Fruit fly (Drosophila melanogaster) Kc167 (cell line): ENCODE measurements around the gene Vago.
A peak's percentile ranks its signal among the peaks of the same experiment; 100 is the strongest.

Experiments used
- Myc ChIP-seq: fragments of >200 bp; optimal IDR thresholded peaks from 2 replicates; lab custom pipeline; 2017; ENCODE audit warnings: missing external identifiers
- Sin3A ChIP-seq: fragments of >200 bp; optimal IDR thresholded peaks from 2 replicates; lab custom pipeline; 2018; ENCODE audit warnings: missing external identifiers
- h ChIP-seq: fragments of >200 bp; optimal IDR thresholded peaks from 3 replicates; lab custom pipeline; 2018; ENCODE audit warnings: missing external identifiers
- insv ChIP-seq: fragments of >200 bp; optimal IDR thresholded peaks from 3 replicates; lab custom pipeline; 2018; ENCODE audit warnings: missing external identifiers
- psq ChIP-seq: fragments of >200 bp; optimal IDR thresholded peaks from 2 replicates; lab custom pipeline; 2017; ENCODE audit warnings: missing external identifiers
- ttk ChIP-seq: sonication (Bioruptor generic); optimal IDR thresholded peaks from 2 replicates; lab custom pipeline; 2017; ENCODE audit warnings: missing external identifiers

Gene Vago

DNA sequence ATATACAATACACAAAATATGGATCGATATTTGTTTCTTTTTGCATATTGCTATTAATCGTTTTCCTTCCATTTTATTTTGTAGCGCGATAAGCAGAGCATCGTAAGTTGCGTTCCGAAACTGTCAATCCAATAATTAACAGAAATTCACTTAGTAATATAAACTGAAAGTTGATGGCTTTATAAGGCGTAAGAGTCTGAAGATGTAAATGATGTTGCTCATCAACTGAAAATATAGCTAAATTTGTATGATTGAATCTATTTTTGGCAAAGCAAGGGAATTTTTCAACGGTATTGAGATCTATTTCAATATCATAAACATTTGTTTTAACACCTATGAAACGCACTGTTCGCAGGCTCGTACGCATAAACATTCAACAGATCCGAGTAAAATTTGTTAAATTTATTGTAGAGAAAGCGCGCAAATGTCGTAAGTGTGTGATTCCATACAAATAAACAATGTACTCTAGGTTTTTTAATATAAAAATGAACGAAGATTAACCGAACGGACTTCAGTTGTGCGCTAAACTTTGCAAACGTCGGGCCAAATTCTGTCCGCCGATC is at the start of gene Vago:
TSS of gene Vago (plus strand) at position 513 of the 563 bp plus-strand sequence.
- no peak for TF ChIP-seq ttk
- no peak for TF ChIP-seq psq
- no peak for TF ChIP-seq h (lab: Kevin White, UChicago)
- no peak for TF ChIP-seq Myc (lab: Kevin White, UChicago)

DNA sequence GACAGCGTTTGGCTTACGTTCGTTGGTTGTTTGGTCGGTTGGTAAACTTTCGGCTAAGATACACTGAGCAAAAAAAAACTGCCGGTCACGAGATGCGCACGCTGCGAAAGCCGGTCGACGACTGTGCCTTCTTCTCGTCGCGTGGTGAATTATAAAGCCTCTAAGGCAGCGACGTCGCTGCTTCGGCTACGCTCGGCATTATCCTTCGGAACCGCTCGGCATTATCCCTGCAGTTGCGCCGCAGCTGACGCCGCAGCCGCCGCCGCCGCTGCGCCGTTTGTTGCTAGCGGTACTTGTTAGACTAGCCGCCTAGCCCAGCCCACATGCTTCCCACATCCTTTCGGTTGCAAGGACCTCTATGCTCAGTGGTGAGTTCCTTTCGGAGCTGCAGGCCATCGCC is 49.3 kb upstream of the Vago start, which contains the start of gene vex:
TSS of gene vex (minus strand) at position 114 of the 400 bp plus-strand sequence.
- TF ChIP-seq h (lab: Kevin White, UChicago) (no peak), psq (no peak), Myc (lab: Kevin White, UChicago) (no peak), ttk (no peak), Sin3A (lab: Kevin White, UChicago) (no peak), insv (no peak)

DNA sequence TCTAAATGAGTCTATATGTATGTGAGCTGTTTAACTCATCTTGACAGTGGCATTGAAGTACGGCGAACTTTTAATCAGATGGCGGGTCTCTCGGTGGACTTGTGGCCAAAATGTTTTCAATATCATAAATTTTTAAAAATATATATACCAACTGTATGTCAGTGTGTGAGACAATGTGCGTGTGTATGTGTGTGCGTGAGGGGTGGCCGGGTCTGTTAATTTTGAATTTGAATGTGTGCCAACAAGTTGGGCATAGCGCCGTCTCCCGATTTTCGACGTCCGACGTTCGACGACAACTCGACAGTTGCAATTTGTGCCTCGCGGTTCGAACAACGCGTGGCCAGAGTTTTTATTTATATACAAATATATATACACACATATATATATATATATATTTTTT is 44.6 kb upstream of the Vago start, which contains the start of gene SmydA-4:
TSS of gene SmydA-4 (plus strand) at position 301 of the 400 bp plus-strand sequence.
- no peak for TF ChIP-seq Sin3A (lab: Kevin White, UChicago)
- TF ChIP-seq h (lab: Kevin White, UChicago), result no peak
- no peak for TF ChIP-seq ttk
- no peak for TF ChIP-seq Myc (lab: Kevin White, UChicago)
- no peak for TF ChIP-seq insv
- no peak for TF ChIP-seq psq

DNA sequence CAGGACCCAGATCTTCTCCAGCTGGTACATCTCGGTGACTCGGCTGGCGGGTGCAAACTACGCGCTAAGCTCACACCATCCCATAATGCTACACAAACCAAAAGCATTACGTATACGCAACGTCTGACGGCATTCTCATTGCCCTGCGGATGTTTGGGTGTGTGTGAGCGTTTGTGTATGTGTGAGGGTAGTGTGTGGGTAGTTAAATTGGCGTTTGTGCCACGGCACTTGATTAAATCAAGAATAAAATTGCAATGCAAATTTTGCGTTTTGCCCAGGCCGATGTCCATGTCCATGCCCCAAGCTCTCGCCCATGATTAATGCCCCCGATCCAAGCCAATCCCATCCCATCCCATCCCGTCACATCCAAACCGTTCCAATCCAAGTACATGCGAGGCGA is 35.6 kb upstream of the Vago start, which contains the start of gene CG1552:
TSS of gene CG1552 (minus strand) at position 101 of the 400 bp plus-strand sequence.
- TF ChIP-seq Myc (lab: Kevin White, UChicago), result no peak
- TF ChIP-seq ttk, result no peak
- TF ChIP-seq insv, result no peak
- no peak for TF ChIP-seq h (lab: Kevin White, UChicago)
- TF ChIP-seq Sin3A (lab: Kevin White, UChicago), result no peak
- no peak for TF ChIP-seq psq

DNA sequence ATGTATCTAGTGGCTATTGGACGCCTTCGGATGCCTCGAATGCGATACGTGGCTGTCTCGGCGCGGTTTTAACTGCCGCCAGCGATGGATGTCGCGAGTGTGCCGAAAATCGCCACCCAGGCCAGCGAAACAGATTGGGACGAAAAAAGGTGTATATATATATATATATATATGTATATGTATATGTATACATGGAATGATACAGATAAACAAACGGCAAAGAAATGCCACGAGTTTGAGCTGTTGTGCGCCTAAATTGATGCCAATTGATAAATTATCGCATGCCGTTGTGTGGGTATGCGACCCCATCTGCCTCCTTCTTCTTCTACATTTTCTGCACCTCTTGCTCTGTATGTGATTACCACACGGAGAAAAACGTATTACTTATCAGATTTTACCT is 29.6 kb upstream of the Vago start, which contains the start of gene CG1545:
TSS of gene CG1545 (minus strand) at position 101 of the 400 bp plus-strand sequence.
- TF ChIP-seq Myc (lab: Kevin White, UChicago) (no peak), ttk (no peak), insv (no peak), h (lab: Kevin White, UChicago) (no peak), psq (no peak)

DNA sequence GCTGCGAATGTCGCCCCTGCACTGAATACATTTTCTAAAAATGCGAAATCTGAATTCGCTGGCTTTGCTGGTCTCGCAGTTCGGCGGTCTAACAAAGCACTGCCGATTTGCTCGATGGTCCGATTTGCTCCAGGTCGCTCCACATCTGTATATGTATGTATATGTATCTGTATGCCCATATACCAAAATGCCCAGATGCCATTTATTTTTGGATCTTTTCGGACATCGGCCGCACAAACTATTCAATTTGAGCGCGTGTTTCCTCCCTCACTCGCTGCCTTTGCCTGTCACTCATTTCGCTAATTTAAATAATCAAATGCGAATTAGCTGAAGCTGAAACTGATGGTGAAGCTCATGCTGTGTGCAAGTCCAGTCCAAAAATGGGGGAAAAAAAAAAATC is 26.0 kb upstream of the Vago start, which contains the start of gene CG1537:
TSS of gene CG1537 (minus strand) at position 101 of the 400 bp plus-strand sequence.
- no peak for TF ChIP-seq Sin3A (lab: Kevin White, UChicago)

DNA sequence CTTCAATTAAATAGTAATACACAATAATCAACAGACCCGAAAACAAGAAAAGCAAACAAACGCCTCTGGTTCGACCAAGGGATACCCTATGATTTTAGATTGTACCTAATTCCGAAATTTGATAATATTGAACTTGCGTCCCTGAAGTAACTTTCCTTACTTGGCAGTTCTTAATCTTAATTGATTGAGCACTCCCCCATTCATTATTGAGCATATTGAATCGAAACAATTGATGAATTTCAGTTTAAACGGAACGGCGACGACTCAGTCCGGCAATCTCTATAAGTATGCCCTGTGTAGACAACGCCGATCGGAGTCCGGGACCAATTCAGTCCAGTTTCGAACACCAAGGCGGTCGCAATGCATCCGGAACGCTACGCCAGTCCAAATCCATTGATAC is 22.8 kb upstream of the Vago start, which contains the start of gene CG15203:
TSS of gene CG15203 (plus strand) at position 301 of the 400 bp plus-strand sequence.
- no peak for TF ChIP-seq h (lab: Kevin White, UChicago)
- TF ChIP-seq insv, result no peak
- TF ChIP-seq Myc (lab: Kevin White, UChicago), result no peak
- no peak for TF ChIP-seq Sin3A (lab: Kevin White, UChicago)
- TF ChIP-seq ttk, result no peak
- TF ChIP-seq psq, result no peak

DNA sequence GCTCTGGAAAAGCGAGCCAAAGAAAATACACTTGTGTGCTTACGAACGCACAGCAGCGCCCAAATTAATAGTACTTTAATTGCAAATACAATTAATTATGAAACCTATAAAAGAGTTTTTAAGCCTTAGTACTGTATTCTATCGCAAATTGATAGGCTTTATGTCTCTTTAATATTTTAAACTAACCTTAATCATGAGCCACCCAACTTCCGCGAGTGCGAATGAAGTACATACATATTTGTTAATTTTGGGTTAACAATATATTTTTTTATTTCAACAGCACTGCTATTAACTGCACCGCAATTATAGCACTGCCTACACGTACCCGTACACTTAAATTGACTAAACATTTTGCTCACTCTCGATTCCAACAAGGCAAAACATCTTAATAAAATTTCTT is 7.8 kb upstream of the Vago start:
- TF ChIP-seq psq (no peak), Sin3A (lab: Kevin White, UChicago) (no peak), insv (no peak), Myc (lab: Kevin White, UChicago) (no peak), ttk (no peak), h (lab: Kevin White, UChicago) (no peak)

DNA sequence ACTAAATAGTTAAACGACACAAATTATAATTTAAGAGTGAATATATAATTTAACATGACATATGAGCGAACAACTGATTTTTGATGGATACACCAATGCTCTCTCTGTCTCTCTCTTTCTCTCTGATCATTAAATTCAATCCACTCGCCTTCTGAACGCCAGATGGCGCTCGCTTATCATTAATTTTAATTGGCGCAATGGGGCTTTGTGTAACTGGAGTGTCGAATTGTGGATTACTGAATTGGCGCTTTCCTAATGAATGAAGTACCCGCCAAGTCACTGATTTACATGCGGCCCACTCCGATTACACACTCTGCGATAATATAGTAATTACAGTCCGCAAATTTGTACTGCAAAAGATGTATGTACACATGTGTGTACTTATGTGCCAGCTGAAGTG is 7.3 kb upstream of the Vago start:
- no peak for TF ChIP-seq insv
- no peak for TF ChIP-seq Myc (lab: Kevin White, UChicago)
- no peak for TF ChIP-seq psq
- TF ChIP-seq h (lab: Kevin White, UChicago), result peak; percentile 86

DNA sequence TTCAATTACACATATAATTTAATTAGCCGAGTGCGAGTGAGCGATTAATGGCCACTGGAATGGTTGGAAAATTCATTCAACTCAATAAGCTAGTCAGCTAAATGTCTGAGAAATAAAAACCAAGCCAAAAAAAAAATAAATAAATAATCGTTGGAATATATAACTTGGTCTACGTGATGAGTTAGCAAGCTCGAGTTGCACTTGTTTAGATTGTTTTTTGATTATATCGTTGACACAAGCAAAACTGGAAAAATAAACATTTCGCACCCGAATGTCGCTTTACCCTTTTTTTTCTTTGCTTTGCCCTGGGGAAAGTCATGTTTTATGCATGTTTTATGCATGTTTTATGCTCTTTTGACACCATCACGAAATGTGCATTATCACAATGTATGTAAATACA is 6.1 kb upstream of the Vago start:
- TF ChIP-seq h (lab: Kevin White, UChicago) (no peak), Sin3A (lab: Kevin White, UChicago) (no peak), Myc (lab: Kevin White, UChicago) (no peak), insv (no peak), ttk (no peak), psq (no peak)

DNA sequence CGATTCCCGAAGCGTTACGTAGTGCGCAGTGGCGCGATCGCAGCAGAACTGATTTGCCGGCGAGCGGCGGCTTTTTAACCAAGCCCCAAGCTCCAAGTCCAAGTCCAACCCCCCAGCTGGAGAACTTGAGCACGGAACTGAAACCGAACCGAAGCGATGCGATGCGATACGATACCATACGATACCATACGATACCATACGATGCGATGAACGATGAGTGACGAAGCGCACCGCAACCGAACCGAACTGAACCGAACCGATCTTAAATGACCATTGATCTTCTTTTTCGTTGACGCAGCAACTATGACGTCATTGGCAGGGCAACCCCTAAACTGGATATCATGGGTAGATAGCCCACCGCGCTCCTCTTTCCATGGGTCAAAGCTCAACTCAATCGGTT is 2.8 kb upstream of the Vago start, which contains the start of gene sev:
TSS of gene sev (minus strand) at position 50 of the 400 bp plus-strand sequence.
- TF ChIP-seq h (lab: Kevin White, UChicago) (no peak), psq (no peak), insv (no peak), Myc (lab: Kevin White, UChicago) (no peak), ttk (no peak), Sin3A (lab: Kevin White, UChicago) (no peak)

DNA sequence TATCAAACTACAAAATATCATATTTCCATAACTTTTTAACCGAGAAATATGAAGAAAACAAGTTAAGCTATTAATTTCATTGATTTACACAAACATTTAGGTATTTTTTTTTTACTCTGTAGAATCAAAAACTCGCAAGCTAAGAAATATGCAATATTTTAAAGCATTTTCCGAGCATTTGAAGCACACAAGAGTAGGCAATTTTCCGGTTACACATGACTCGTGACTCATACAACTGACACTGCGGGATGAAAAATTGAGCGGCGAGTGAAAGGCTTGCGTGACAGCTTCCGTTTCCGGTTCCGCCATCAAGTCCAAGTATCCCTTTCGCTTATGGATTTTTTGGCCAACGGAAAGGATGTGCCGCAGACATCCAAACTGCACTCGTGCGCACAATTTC is 1.7 kb upstream of the Vago start:
- TF ChIP-seq Sin3A (lab: Kevin White, UChicago) (no peak), psq (no peak), insv (no peak), h (lab: Kevin White, UChicago) (no peak), Myc (lab: Kevin White, UChicago) (no peak), ttk (no peak)

DNA sequence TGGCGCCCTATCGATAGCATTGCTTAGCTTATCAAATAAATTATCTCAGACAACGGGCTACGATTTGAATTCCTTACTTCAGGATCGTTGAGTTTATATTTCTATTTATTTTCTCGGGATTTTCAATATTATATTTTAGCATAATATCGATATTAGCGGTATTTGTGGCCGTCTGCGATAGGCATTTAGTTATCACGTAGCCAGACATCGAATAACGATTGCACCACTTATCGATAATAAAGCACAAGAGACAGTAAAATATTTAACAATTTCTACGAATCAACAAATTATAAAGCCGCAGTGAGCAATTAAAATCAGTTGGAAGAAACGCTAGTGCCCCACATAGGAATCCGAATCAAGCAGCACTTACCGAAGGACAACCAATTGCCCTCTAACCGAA is 1.1 kb downstream of the Vago start, which contains the start of gene CG2076:
TSS of gene CG2076 (plus strand) at position 50 of the 400 bp plus-strand sequence.
- TF ChIP-seq h (lab: Kevin White, UChicago) (no peak), insv (no peak), psq (no peak), Sin3A (lab: Kevin White, UChicago) (no peak), Myc (lab: Kevin White, UChicago) (no peak), ttk (no peak)
